Worm (Caenorhabditis elegans) whole organism, L4/young adult: ENCODE measurements around the gene Y54F10AM.8.

ENCODE experiments used
- W03F9.2 ChIP-seq: fragments of 150-350 bp; optimal IDR thresholded peaks from 2 replicates; lab custom pipeline; 2014; ENCODE audit warnings: missing biosample characterization, missing genetic modification characterization
- dao-5 ChIP-seq: sonication (generic microtip); optimal IDR thresholded peaks from 2 replicates; lab custom pipeline; 2016; ENCODE audit warnings: missing genotype, missing genetic modification characterization, moderate library complexity, missing compliant biosample characterization
- him-1 ChIP-seq: sonication (generic microtip); optimal IDR thresholded peaks from 2 replicates; lab custom pipeline; 2016; ENCODE audit warnings: missing genotype, missing genetic modification reagents, missing genetic modification characterization, missing compliant biosample characterization

DNA sequence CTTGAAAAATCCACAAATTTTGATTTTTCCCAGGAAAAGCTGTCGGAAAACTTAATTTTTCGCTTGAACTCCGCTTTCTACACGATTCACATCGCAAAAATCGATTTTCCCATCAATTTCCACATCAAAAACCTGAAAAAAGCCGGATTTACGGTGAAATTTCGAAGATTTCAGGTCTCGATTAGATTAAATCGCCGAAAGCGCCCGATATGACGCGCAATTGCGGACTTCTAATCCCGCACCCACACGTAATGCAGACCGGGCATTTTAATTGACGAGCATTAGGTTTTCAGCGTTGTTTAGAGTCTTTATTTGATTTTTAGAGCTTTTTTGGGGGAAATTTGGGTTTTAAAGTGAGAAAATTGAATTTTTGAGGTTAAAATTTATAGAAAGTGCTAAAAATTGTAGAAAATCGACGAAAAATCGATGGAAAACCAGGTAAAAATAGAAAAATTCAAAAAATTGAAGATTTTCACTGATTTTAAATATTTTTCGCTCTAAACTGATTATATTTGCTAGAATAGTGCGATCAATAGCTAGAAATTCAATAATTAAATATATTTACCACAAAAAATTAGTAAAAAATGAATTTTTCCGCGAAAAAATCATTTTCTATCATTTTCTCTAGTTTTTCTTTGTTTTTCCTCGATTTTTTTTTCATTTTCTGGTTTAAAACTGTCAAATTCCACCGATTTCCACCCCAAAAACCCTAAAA is 20.6 kb downstream of the Y54F10AM.8 start, which contains the start of gene Y54F10AL.1:
- TF ChIP-seq dao-5 (tag; lab: Kevin White, UChicago): no peak
- TF ChIP-seq him-1 (tag; lab: Kevin White, UChicago): no peak
- TF ChIP-seq W03F9.2: no peak
